Worm (Caenorhabditis elegans): Measurements from ENCODE around the gene Y41C4A.9.

Gene Y41C4A.9

ce11 chrIII:11718548-11718947, at the start of gene Y41C4A.9:
Gene Y41C4A.9 (minus strand): TSS chrIII:11718645.
- no peak for TF ChIP-seq elt-4 (tag; optimal IDR thresholded peaks at IDR 0.05)
- no peak for TF ChIP-seq F13H6.1 (tag; optimal IDR thresholded peaks at IDR 0.05)
- no peak for TF ChIP-seq hlh-6 (tag; optimal IDR thresholded peaks at IDR 0.05)
- TF ChIP-seq fkh-6 (tag; optimal IDR thresholded peaks at IDR 0.05), result no peak
- TF ChIP-seq unc-3 (GFP tag; conservative IDR thresholded peaks at IDR 0.05), result no peak
- no peak for TF ChIP-seq unc-3 (tag; optimal IDR thresholded peaks at IDR 0.05)
- no peak for TF ChIP-seq elt-2 (tag; optimal IDR thresholded peaks at IDR 0.05)
- TF ChIP-seq T23F11.4 (GFP tag; optimal IDR thresholded peaks at IDR 0.05), result no peak
- TF ChIP-seq ceh-6 (GFP tag; optimal IDR thresholded peaks at IDR 0.05), result no peak
- TF ChIP-seq eyg-1 (tag; optimal IDR thresholded peaks at IDR 0.05), result no peak
- no peak for TF ChIP-seq tbx-7 (tag; optimal IDR thresholded peaks at IDR 0.05)
- no peak for TF ChIP-seq ceh-19 (GFP tag; optimal IDR thresholded peaks at IDR 0.05)
- no peak for TF ChIP-seq ceh-31 (tag; optimal IDR thresholded peaks at IDR 0.05)
- no peak for TF ChIP-seq fax-1 (tag; optimal IDR thresholded peaks at IDR 0.05)
- no peak for TF ChIP-seq ceh-22 (tag; optimal IDR thresholded peaks at IDR 0.05)

ce11 chrIII:11760634-11761033, 42.2 kb upstream of the Y41C4A.9 start:
- TF ChIP-seq pha-2 (tag; optimal IDR thresholded peaks at IDR 0.05), result no peak
- TF ChIP-seq madf-2 (tag; optimal IDR thresholded peaks at IDR 0.05), result no peak
- TF ChIP-seq K02D7.2 (tag; optimal IDR thresholded peaks at IDR 0.05), result no peak
- no peak for TF ChIP-seq ceh-18 (tag; optimal IDR thresholded peaks at IDR 0.05)
- no peak for TF ChIP-seq ref-2 (tag; optimal IDR thresholded peaks at IDR 0.05)
- no peak for TF ChIP-seq ama-1 (optimal IDR thresholded peaks at IDR 0.05)
- no peak for TF ChIP-seq ztf-16 (tag; optimal IDR thresholded peaks at IDR 0.05)
- no peak for TF ChIP-seq elt-2 (tag; optimal IDR thresholded peaks at IDR 0.05)
- TF ChIP-seq pag-3 (tag; optimal IDR thresholded peaks at IDR 0.05; ENCODE audit: borderline replicate concordance), result no peak
- no peak for TF ChIP-seq tbx-7 (tag; optimal IDR thresholded peaks at IDR 0.05)
- TF ChIP-seq ceh-2 (tag; optimal IDR thresholded peaks at IDR 0.05), result no peak
- no peak for TF ChIP-seq ets-4 (tag; optimal IDR thresholded peaks at IDR 0.05)
- TF ChIP-seq unc-86 (tag; optimal IDR thresholded peaks at IDR 0.05), result no peak
- TF ChIP-seq fkh-6 (tag; optimal IDR thresholded peaks at IDR 0.05), result no peak
- TF ChIP-seq hlh-6 (tag; optimal IDR thresholded peaks at IDR 0.05), result no peak

- no peak for TF ChIP-seq fkh-10 (GFP tag; optimal IDR thresholded peaks at IDR 0.05)
- no peak for TF ChIP-seq fax-1 (tag; optimal IDR thresholded peaks at IDR 0.05)
- no peak for TF ChIP-seq odd-2 (tag; optimal IDR thresholded peaks at IDR 0.05)
- no peak for TF ChIP-seq ceh-48 (tag; optimal IDR thresholded peaks at IDR 0.05)
- no peak for TF ChIP-seq unc-3 (GFP tag; conservative IDR thresholded peaks at IDR 0.05)
- no peak for TF ChIP-seq unc-3 (tag; optimal IDR thresholded peaks at IDR 0.05)
- no peak for TF ChIP-seq lin-11 (tag; optimal IDR thresholded peaks at IDR 0.05)
These were observed 39.4 kb upstream of the Y41C4A.9 start for ce11 chrIII:11757892-11758291.

- TF ChIP-seq eyg-1 (tag; optimal IDR thresholded peaks at IDR 0.05), result no peak
- TF ChIP-seq tbx-2 (tag; optimal IDR thresholded peaks at IDR 0.05), result no peak
- TF ChIP-seq hlh-8 (tag; optimal IDR thresholded peaks at IDR 0.05), result no peak
- no peak for TF ChIP-seq rnt-1 (tag; optimal IDR thresholded peaks at IDR 0.05)
- no peak for TF ChIP-seq unc-86 (tag; optimal IDR thresholded peaks at IDR 0.05)
- no peak for TF ChIP-seq madf-2 (tag; optimal IDR thresholded peaks at IDR 0.05)
- no peak for TF ChIP-seq unc-3 (GFP tag; conservative IDR thresholded peaks at IDR 0.05)
- no peak for TF ChIP-seq unc-3 (tag; optimal IDR thresholded peaks at IDR 0.05)
- TF ChIP-seq mec-3 (tag; optimal IDR thresholded peaks at IDR 0.05; ENCODE audit: borderline replicate concordance), result no peak
- no peak for TF ChIP-seq elt-4 (tag; optimal IDR thresholded peaks at IDR 0.05)
- TF ChIP-seq ceh-22 (tag; optimal IDR thresholded peaks at IDR 0.05), result no peak
- TF ChIP-seq F13H6.1 (tag; optimal IDR thresholded peaks at IDR 0.05), result no peak
- no peak for TF ChIP-seq hlh-30 (tag; optimal IDR thresholded peaks at IDR 0.05; ENCODE audit: insufficient read depth)
- no peak for TF ChIP-seq che-1 (tag; optimal IDR thresholded peaks at IDR 0.05)
- TF ChIP-seq fax-1 (tag; optimal IDR thresholded peaks at IDR 0.05), result no peak
- TF ChIP-seq ceh-6 (GFP tag; optimal IDR thresholded peaks at IDR 0.05), result no peak
- TF ChIP-seq C08G9.2 (tag; optimal IDR thresholded peaks at IDR 0.05), result no peak
These were observed 32.4 kb upstream of the Y41C4A.9 start for ce11 chrIII:11750817-11751216.

Measured in whole organism, late embryonic.